Fruit fly (Drosophila melanogaster): ENCODE data around the gene PlexB.

dm6 chr4:44780-45179 is 1.2 kb upstream of the PlexB start:
- TF ChIP-seq dsf (GFP tag; optimal IDR thresholded peaks at IDR 0.05; ENCODE audit: borderline replicate concordance) (no peak), psq (GFP tag; optimal IDR thresholded peaks at IDR 0.05) (no peak), fru (GFP tag; optimal IDR thresholded peaks at IDR 0.05) (no peak), dl (GFP tag; optimal IDR thresholded peaks at IDR 0.05; ENCODE audit: insufficient read depth in 1 of 2, partially characterized antibody in 2 of 2) (no peak), CG9705 (GFP tag; optimal IDR thresholded peaks at IDR 0.05) (no peak), Hr78 (GFP tag; optimal IDR thresholded peaks at IDR 0.05) (no peak), pan (optimal IDR thresholded peaks at IDR 0.05) (no peak), Hnf4 (GFP tag; optimal IDR thresholded peaks at IDR 0.05) (no peak), dmrt93B (GFP tag; optimal IDR thresholded peaks at IDR 0.05) (no peak), tai (GFP tag; optimal IDR thresholded peaks at IDR 0.05) (no peak), br (GFP tag; optimal IDR thresholded peaks at IDR 0.05) (no peak), Dfd (GFP tag; optimal IDR thresholded peaks at IDR 0.05) (no peak)
